Fruit fly (Drosophila melanogaster) whole organism, adult: ENCODE results near the gene CG34393.

Experiments used
- CG1620 ChIP-seq: fragments of 200-800 bp; sonication (Bioruptor generic); optimal IDR thresholded peaks from 2 replicates; lab custom pipeline; 2016; ENCODE audit warnings: missing biosample characterization, missing genetic modification characterization
- CG7101 ChIP-seq: fragments of 200-800 bp; sonication (Bioruptor generic); optimal IDR thresholded peaks from 2 replicates; lab custom pipeline; 2018; ENCODE audit warnings: missing biosample characterization, mild to moderate bottlenecking, missing genetic modification characterization, moderate library complexity

DNA sequence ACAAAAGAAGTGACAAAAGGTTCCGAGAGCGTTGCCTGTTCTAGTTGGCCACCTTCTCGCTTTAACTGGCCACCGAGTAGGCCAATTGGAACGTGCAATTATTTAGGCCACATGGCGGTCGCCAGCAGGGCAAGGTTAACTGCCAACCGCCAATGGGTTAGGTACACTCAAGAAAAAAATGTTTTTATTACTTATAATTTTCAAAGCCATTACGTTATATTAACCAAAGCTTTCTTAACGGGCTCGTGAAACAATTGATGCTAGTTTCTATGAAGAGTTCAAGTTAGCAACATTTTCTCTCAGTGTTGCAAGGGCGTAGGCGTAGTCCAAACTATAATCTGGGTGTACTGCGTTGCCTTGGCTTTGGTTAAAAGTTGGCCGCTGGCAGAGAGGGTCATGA is 45.7 kb upstream of the CG34393 start:
- TF ChIP-seq CG7101 (tag; lab: Kevin White, UChicago) (no peak), CG1620 (no peak)
